Fruit fly (Drosophila melanogaster): ENCODE data around the gene BG642312.

BG642312 gene

DNA sequence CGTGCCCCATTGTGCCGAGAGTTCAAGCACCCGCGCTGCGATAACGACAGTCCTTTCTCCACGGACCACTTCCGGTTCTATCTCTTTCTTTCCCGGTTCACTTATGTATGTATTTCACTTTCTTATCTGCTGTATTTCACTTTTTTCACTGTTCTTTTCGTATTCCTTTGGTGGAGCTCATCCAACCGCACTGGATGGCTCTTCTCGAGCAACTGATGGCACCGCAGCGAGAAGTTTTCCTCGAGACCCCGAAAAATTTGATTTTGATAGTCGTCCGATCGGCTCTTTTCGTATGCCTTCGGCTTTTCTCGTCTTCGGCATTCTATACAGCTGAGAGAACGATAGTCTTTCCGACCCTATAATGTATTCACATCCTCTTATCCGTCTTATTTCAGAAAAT lies 15.4 kb downstream of the BG642312 start, which contains the start of gene LanA (continued):
- TF ChIP-seq pita (GFP tag; optimal IDR thresholded peaks at IDR 0.05) (no peak), CG12236 (GFP tag; optimal IDR thresholded peaks at IDR 0.05) (no peak), scrt (GFP tag; optimal IDR thresholded peaks at IDR 0.05) (no peak), Gsc (GFP tag; IDR thresholded peaks at IDR 0.05) (no peak), CG7963 (GFP tag; IDR thresholded peaks at IDR 0.05; ENCODE audit: partially characterized antibody) (no peak), slou (GFP tag; optimal IDR thresholded peaks at IDR 0.05) (no peak), tll (GFP tag; optimal IDR thresholded peaks at IDR 0.05) (no peak), sug (tag; optimal IDR thresholded peaks at IDR 0.05) (peak; percentile 26), CG2712 (tag; optimal IDR thresholded peaks at IDR 0.05) (peak; percentile 20), unc-4 (GFP tag; IDR thresholded peaks at IDR 0.05; ENCODE audit: partially characterized antibody) (no peak), Sry-β (GFP tag; optimal IDR thresholded peaks at IDR 0.05) (no peak), Hr3 (GFP tag; optimal IDR thresholded peaks at IDR 0.05) (no peak), CG1832 (GFP tag; optimal IDR thresholded peaks at IDR 0.05) (peak; percentile 15), ssp (GFP tag; IDR thresholded peaks at IDR 0.05) (no peak), CG3726 (GFP tag; IDR thresholded peaks at IDR 0.05) (no peak), Dbx (GFP tag; IDR thresholded peaks at IDR 0.05) (no peak), schlank (tag; optimal IDR thresholded peaks at IDR 0.05) (no peak), BtbVII (GFP tag; optimal IDR thresholded peaks at IDR 0.05) (no peak), Nf-YB (GFP tag; optimal IDR thresholded peaks at IDR 0.05) (no peak), Dip3 (GFP tag; optimal IDR thresholded peaks at IDR 0.05) (no peak), CG10431 (GFP tag; optimal IDR thresholded peaks at IDR 0.05) (peak; percentile 41), Ravus (GFP tag; IDR thresholded peaks at IDR 0.05) (no peak), CG11504 (tag; optimal IDR thresholded peaks at IDR 0.05) (no peak), Eip74EF (GFP tag; optimal IDR thresholded peaks at IDR 0.05) (no peak), CG15514 (GFP tag; optimal IDR thresholded peaks at IDR 0.05) (no peak), CG9609 (GFP tag; optimal IDR thresholded peaks at IDR 0.05) (no peak), ems (GFP tag; optimal IDR thresholded peaks at IDR 0.05) (no peak), CG9797 (GFP tag; optimal IDR thresholded peaks at IDR 0.05) (no peak), NC2β (GFP tag; optimal IDR thresholded peaks at IDR 0.05) (no peak), esg (GFP tag; conservative IDR thresholded peaks at IDR 0.05) (no peak), ranshi (GFP tag; IDR thresholded peaks at IDR 0.05) (no peak), insv (GFP tag; optimal IDR thresholded peaks at IDR 0.05) (peak in 1 of 2 experiments; percentile 3), Asciz (GFP tag; optimal IDR thresholded peaks at IDR 0.05) (no peak), zen2 (GFP tag; IDR thresholded peaks at IDR 0.05; ENCODE audit: partially characterized antibody) (no peak), phol (tag; optimal IDR thresholded peaks at IDR 0.05) (no peak), gsb-n (tag; optimal IDR thresholded peaks at IDR 0.05) (peak; percentile 7), CG7372 (GFP tag; IDR thresholded peaks at IDR 0.05) (no peak), Hmr (GFP tag; optimal IDR thresholded peaks at IDR 0.05) (no peak), eve (GFP tag; optimal IDR thresholded peaks at IDR 0.05) (no peak), Hand (GFP tag; optimal IDR thresholded peaks at IDR 0.05) (no peak), CG5180 (GFP tag; optimal IDR thresholded peaks at IDR 0.05) (no peak), ase (GFP tag; IDR thresholded peaks at IDR 0.05) (no peak), CG11695 (GFP tag; IDR thresholded peaks at IDR 0.05) (no peak), MESR4 (GFP tag; optimal IDR thresholded peaks at IDR 0.05) (peak; percentile 24), Opbp (GFP tag; IDR thresholded peaks at IDR 0.05; ENCODE audit: partially characterized antibody) (0 out of 3 replicates have a peak, but pooled peaks have one; percentile 28), Jarid2 (GFP tag; optimal IDR thresholded peaks at IDR 0.05) (peak; percentile 77), CG6689 (GFP tag; IDR thresholded peaks at IDR 0.05) (no peak), mam (GFP tag; optimal IDR thresholded peaks at IDR 0.05) (no peak), CG12219 (GFP tag; optimal IDR thresholded peaks at IDR 0.05) (no peak), CG32767 (GFP tag; IDR thresholded peaks at IDR 0.05) (0 out of 2 replicates have a peak, but pooled peaks have one; percentile 8)
